Worm (Caenorhabditis elegans) whole organism, L4 larva: Measurements from ENCODE around the gene sym-1.

Experiments used
- aha-1 ChIP-seq: fragments of 150-350 bp; peaks from one replicate; lab custom pipeline; 2014; ENCODE audit warnings: missing biosample characterization, missing genetic modification characterization
- egl-27 ChIP-seq: sonication (generic microtip); optimal IDR thresholded peaks from 3 replicates; lab custom pipeline; 2017; ENCODE audit warnings: missing biosample characterization, missing genetic modification reagents, missing genetic modification characterization
- lin-15B ChIP-seq: fragments of 150-350 bp; sonication (generic microtip); optimal IDR thresholded peaks from 3 replicates; lab custom pipeline; 2014; ENCODE audit warnings: missing biosample characterization, missing genetic modification characterization
- mdl-1 ChIP-seq, 2 experiments: fragments of 150-350 bp in 1 of 2; sonication (generic microtip) in 1 of 2; optimal IDR thresholded peaks; 2 replicates each; lab custom pipeline; 2014 to 2017; ENCODE audit warnings: missing biosample characterization in 2 of 2, missing genetic modification characterization in 2 of 2
- mep-1 ChIP-seq: fragments of 150-350 bp; sonication (generic microtip); optimal IDR thresholded peaks from 3 replicates; lab custom pipeline; 2014; ENCODE audit warnings: missing biosample characterization, missing genetic modification characterization
- nhr-28 ChIP-seq: fragments of 150-350 bp; optimal IDR thresholded peaks from 2 replicates; lab custom pipeline; 2014; ENCODE audit warnings: missing biosample characterization, missing genetic modification characterization
- spr-1 ChIP-seq: sonication (generic microtip); optimal IDR thresholded peaks from 2 replicates; lab custom pipeline; 2016; ENCODE audit warnings: mild to moderate bottlenecking, missing genetic modification characterization, missing compliant biosample characterization

DNA sequence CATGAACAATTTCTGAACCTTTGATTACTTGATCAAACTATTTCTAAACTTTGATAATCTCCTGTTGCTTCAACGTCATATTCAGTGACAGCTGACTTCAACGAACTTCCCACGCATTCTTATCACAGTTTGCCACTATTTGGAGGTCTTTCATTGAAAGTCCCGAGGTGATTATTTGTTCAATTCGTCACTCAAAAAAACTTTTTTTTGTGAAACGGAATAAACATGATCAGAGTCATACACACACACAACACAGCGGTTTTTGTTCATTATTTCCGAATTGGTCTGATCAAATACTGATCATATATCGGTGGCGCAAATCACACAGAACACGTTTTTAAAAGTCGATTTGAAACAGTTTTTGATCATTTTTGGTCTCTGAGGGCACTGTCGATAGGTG lies 25.0 kb upstream of the sym-1 start:
- no peak for TF ChIP-seq egl-27 (tag; lab: Kevin White, UChicago)
- TF ChIP-seq spr-1 (tag; lab: Kevin White, UChicago) = no peak
- TF ChIP-seq mep-1 (tag; lab: Kevin White, UChicago) = no peak
- no peak for TF ChIP-seq lin-15B
- TF ChIP-seq mdl-1 (tag; optimal IDR thresholded peaks at IDR 0.05; lab: Kevin White, UChicago) = no peak
- peak; percentile 24 for TF ChIP-seq nhr-28
- TF ChIP-seq aha-1 (tag; lab: Kevin White, UChicago) = peak; percentile 65
